Fruit fly (Drosophila melanogaster): ENCODE results near the gene Pxn.

Pxn gene

dm6 chr3L:2585794-2586741 is 43.8 kb downstream of the Pxn start, which contains the start of gene msn:
Gene msn, minus strand, starts transcription at chr3L:2586540.
- TF ChIP-seq gl (tag; optimal IDR thresholded peaks at IDR 0.05) (no peak), CG9948 (tag; optimal IDR thresholded peaks at IDR 0.05) (no peak), Pif1A (GFP tag; optimal IDR thresholded peaks at IDR 0.05) (no peak), Ets98B (GFP tag; IDR thresholded peaks at IDR 0.05) (0 out of 2 replicates have a peak, but pooled peaks have one; percentile 14), CG10348 (GFP tag; IDR thresholded peaks at IDR 0.05) (no peak), CG8301 (tag; optimal IDR thresholded peaks at IDR 0.05) (no peak), Pif1B (GFP tag; optimal IDR thresholded peaks at IDR 0.05) (no peak), CG13204 (GFP tag; optimal IDR thresholded peaks at IDR 0.05) (no peak), D1 (tag; optimal IDR thresholded peaks at IDR 0.05) (no peak), CG32121 (GFP tag; IDR thresholded peaks at IDR 0.05) (no peak), CG4496 (GFP tag; IDR thresholded peaks at IDR 0.05) (peak; percentile 52), Snoo (tag; optimal IDR thresholded peaks at IDR 0.05) (peak; percentile 2), EcR (GFP tag; optimal IDR thresholded peaks at IDR 0.05) (peak; percentile 51), CG34367 (tag; optimal IDR thresholded peaks at IDR 0.05) (no peak), CG14655 (GFP tag; optimal IDR thresholded peaks at IDR 0.05) (no peak), CG8159 (tag; optimal IDR thresholded peaks at IDR 0.05) (peak; percentile 15), CG12605 (GFP tag; IDR thresholded peaks at IDR 0.05) (0 out of 2 replicates have a peak, but pooled peaks have one; percentile 31), fd96Ca (GFP tag; IDR thresholded peaks at IDR 0.05) (no peak), rn (GFP tag; IDR thresholded peaks at IDR 0.05) (no peak), CG17806 (tag; optimal IDR thresholded peaks at IDR 0.05) (no peak), CG15710 (tag; optimal IDR thresholded peaks at IDR 0.05) (no peak)

dm6 chr3L:2584827-2585226 is 45.0 kb downstream of the Pxn start:
- TF ChIP-seq rn (GFP tag; IDR thresholded peaks at IDR 0.05), result no peak
- no peak for TF ChIP-seq CG4496 (GFP tag; IDR thresholded peaks at IDR 0.05)
- no peak for TF ChIP-seq CG8301 (tag; optimal IDR thresholded peaks at IDR 0.05)
- no peak for TF ChIP-seq Ets98B (GFP tag; IDR thresholded peaks at IDR 0.05)
- TF ChIP-seq CG10348 (GFP tag; IDR thresholded peaks at IDR 0.05), result no peak
- TF ChIP-seq gl (tag; optimal IDR thresholded peaks at IDR 0.05), result no peak
- no peak for TF ChIP-seq EcR (GFP tag; optimal IDR thresholded peaks at IDR 0.05)
- TF ChIP-seq CG8159 (tag; optimal IDR thresholded peaks at IDR 0.05), result no peak
- TF ChIP-seq CG12605 (GFP tag; IDR thresholded peaks at IDR 0.05), result no peak
- TF ChIP-seq CG14655 (GFP tag; optimal IDR thresholded peaks at IDR 0.05), result no peak
- no peak for TF ChIP-seq Pif1B (GFP tag; optimal IDR thresholded peaks at IDR 0.05)
- no peak for TF ChIP-seq D1 (tag; optimal IDR thresholded peaks at IDR 0.05)
- TF ChIP-seq CG13204 (GFP tag; optimal IDR thresholded peaks at IDR 0.05), result no peak
- TF ChIP-seq CG32121 (GFP tag; IDR thresholded peaks at IDR 0.05), result no peak
- TF ChIP-seq fd96Ca (GFP tag; IDR thresholded peaks at IDR 0.05), result no peak
- TF ChIP-seq CG17806 (tag; optimal IDR thresholded peaks at IDR 0.05), result no peak
- TF ChIP-seq CG9948 (tag; optimal IDR thresholded peaks at IDR 0.05), result no peak
- TF ChIP-seq Pif1A (GFP tag; optimal IDR thresholded peaks at IDR 0.05), result no peak
- no peak for TF ChIP-seq CG15710 (tag; optimal IDR thresholded peaks at IDR 0.05)
- no peak for TF ChIP-seq Snoo (tag; optimal IDR thresholded peaks at IDR 0.05)

DNA sequence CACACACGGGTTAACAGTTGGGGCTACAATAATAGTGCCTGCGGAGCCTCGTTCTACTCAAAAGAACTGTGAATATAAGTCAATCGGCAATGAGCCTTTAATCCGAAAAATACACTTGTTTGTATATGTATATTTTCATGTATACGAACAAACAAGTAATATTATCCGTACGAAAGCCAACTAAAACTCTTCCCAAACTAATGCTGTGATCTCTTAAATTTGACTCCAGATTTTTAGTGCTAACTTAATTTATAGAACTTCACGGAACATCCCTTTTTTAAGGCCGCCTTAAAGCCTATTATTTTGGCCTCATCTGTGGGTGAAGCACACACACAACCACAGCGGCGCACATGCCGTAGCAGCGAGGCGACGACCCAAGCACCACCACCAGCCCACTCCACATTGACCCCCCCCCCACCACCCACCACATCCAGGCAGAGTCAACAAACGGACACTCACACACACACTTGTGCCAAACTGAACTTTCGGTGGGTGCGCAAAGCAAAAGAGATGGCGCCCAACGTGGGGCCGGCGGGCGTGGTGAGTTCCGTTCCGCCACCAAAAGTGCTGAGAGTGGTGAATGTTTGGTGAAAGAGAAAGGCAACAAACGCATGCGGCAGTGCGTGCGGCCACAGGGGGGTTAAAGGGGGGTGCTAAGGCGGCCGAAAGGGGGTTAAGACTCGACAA is 45.6 kb downstream of the Pxn start:
- TF ChIP-seq Pif1B (GFP tag; optimal IDR thresholded peaks at IDR 0.05), result peak; percentile 71
- TF ChIP-seq rn (GFP tag; IDR thresholded peaks at IDR 0.05), result no peak
- TF ChIP-seq EcR (GFP tag; optimal IDR thresholded peaks at IDR 0.05), result peak; percentile 79
- TF ChIP-seq gl (tag; optimal IDR thresholded peaks at IDR 0.05), result peak; percentile 72
- peak; percentile 62 for TF ChIP-seq CG13204 (GFP tag; optimal IDR thresholded peaks at IDR 0.05)
- peak; percentile 81 for TF ChIP-seq Pif1A (GFP tag; optimal IDR thresholded peaks at IDR 0.05)
- peak; percentile 81 for TF ChIP-seq CG34367 (tag; optimal IDR thresholded peaks at IDR 0.05)
- TF ChIP-seq CG8301 (tag; optimal IDR thresholded peaks at IDR 0.05), result peak; percentile 91
- peak; percentile 88 for TF ChIP-seq CG9948 (tag; optimal IDR thresholded peaks at IDR 0.05)
- TF ChIP-seq CG10348 (GFP tag; IDR thresholded peaks at IDR 0.05), result peak; percentile 65
- peak; percentile 77 for TF ChIP-seq CG17806 (tag; optimal IDR thresholded peaks at IDR 0.05)
- peak; percentile 31 for TF ChIP-seq Ets98B (GFP tag; IDR thresholded peaks at IDR 0.05)
- peak; percentile 91 for TF ChIP-seq CG14655 (GFP tag; optimal IDR thresholded peaks at IDR 0.05)
- peak; percentile 89 for TF ChIP-seq CG8159 (tag; optimal IDR thresholded peaks at IDR 0.05)
- TF ChIP-seq CG15710 (tag; optimal IDR thresholded peaks at IDR 0.05), result peak; percentile 87
- peak; percentile 51 for TF ChIP-seq Snoo (tag; optimal IDR thresholded peaks at IDR 0.05)
- no peak for TF ChIP-seq D1 (tag; optimal IDR thresholded peaks at IDR 0.05)
- peak; percentile 75 for TF ChIP-seq CG4496 (GFP tag; IDR thresholded peaks at IDR 0.05)
- no peak for TF ChIP-seq CG12605 (GFP tag; IDR thresholded peaks at IDR 0.05)
- no peak; the same call in 1 of the 3 replicates for TF ChIP-seq fd96Ca (GFP tag; IDR thresholded peaks at IDR 0.05)
- TF ChIP-seq CG32121 (GFP tag; IDR thresholded peaks at IDR 0.05), result peak; percentile 71

DNA sequence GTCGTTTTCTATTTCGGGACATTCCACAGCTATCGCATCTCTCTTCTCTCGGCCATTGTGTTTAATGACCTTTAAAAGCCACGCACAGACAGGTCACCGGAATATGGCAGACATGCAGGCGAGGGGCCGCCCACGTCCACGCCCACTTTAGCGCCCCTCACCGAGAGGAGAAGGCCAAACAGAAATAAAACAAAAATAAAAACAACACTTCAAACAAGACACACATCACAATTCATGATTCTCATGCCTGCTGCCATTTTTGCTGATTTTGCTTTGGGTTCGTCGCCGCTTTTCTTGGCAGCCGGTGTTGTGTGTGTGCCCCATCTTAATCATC is 46.4 kb downstream of the Pxn start:
- TF ChIP-seq CG32121 (GFP tag; IDR thresholded peaks at IDR 0.05) (peak; percentile 9; the same call in 1 of the 2 replicates), EcR (GFP tag; optimal IDR thresholded peaks at IDR 0.05) (peak; percentile 79), Snoo (tag; optimal IDR thresholded peaks at IDR 0.05) (no peak)

Data from whole organism, pupa.